Fruit fly (Drosophila melanogaster): ENCODE data around the gene CG9287.
A peak's percentile ranks its signal among the peaks of the same experiment; 100 is the strongest.

Gene CG9287

dm6 chr2L:8692426-8693180 lies 13.0 kb upstream of the CG9287 start (continued):
- peak; percentile 8 for TF ChIP-seq achi (GFP tag; optimal IDR thresholded peaks at IDR 0.05)
- no peak for TF ChIP-seq CG9139 (GFP tag; optimal IDR thresholded peaks at IDR 0.05)
- no peak for TF ChIP-seq CG34406 (GFP tag; optimal IDR thresholded peaks at IDR 0.05)
- TF ChIP-seq fd59A (GFP tag; optimal IDR thresholded peaks at IDR 0.05): no peak
- peak; percentile 21 for TF ChIP-seq CG31627 (GFP tag; optimal IDR thresholded peaks at IDR 0.05)
- TF ChIP-seq Lpt (GFP tag; optimal IDR thresholded peaks at IDR 0.05): peak; percentile 15
- no peak for TF ChIP-seq Eip93F (GFP tag; optimal IDR thresholded peaks at IDR 0.05)
- no peak for TF ChIP-seq Hr38 (GFP tag; optimal IDR thresholded peaks at IDR 0.05)
- no peak for TF ChIP-seq CG8632 (GFP tag; optimal IDR thresholded peaks at IDR 0.05)

- TF ChIP-seq CG8119 (GFP tag; IDR thresholded peaks at IDR 0.05): peak; percentile 87
- TF ChIP-seq acj6 (GFP tag; optimal IDR thresholded peaks at IDR 0.05): peak; percentile 91
- TF ChIP-seq salr (GFP tag; optimal IDR thresholded peaks at IDR 0.05): peak; percentile 41 to 97
- peak; percentile 92 for TF ChIP-seq CG4318 (GFP tag; optimal IDR thresholded peaks at IDR 0.05)
- peak; percentile 89 for TF ChIP-seq lz (GFP tag; optimal IDR thresholded peaks at IDR 0.05)
- peak; percentile 84 for TF ChIP-seq dsx (GFP tag; optimal IDR thresholded peaks at IDR 0.05; ENCODE audit: poor library complexity, severe bottlenecking)
- peak; percentile 80 for TF ChIP-seq Blimp-1 (GFP tag; optimal IDR thresholded peaks at IDR 0.05)
- 0 out of 2 replicates have a peak, but pooled peaks have one; percentile 66 for TF ChIP-seq CG11294 (GFP tag; IDR thresholded peaks at IDR 0.05)
- TF ChIP-seq Sox102F (GFP tag; optimal IDR thresholded peaks at IDR 0.05): peak; percentile 85
- peak; percentile 83 for TF ChIP-seq pdm3 (GFP tag; optimal IDR thresholded peaks at IDR 0.05)
- peak; percentile 89 for TF ChIP-seq CG11762 (GFP tag; optimal IDR thresholded peaks at IDR 0.05; ENCODE audit: insufficient read depth)
- TF ChIP-seq OdsH (GFP tag; optimal IDR thresholded peaks at IDR 0.05): peak; percentile 92
- TF ChIP-seq eg (GFP tag; IDR thresholded peaks at IDR 0.05): peak; percentile 72; the same call in 2 of the 3 replicates
- TF ChIP-seq Met (GFP tag; optimal IDR thresholded peaks at IDR 0.05): peak; percentile 89
- peak; percentile 69 for TF ChIP-seq CG9139 (GFP tag; optimal IDR thresholded peaks at IDR 0.05)
- TF ChIP-seq Lpt (GFP tag; optimal IDR thresholded peaks at IDR 0.05): peak; percentile 81
- peak; percentile 90 for TF ChIP-seq spab (GFP tag; optimal IDR thresholded peaks at IDR 0.05)
- peak; percentile 82 for TF ChIP-seq CG7368 (GFP tag; optimal IDR thresholded peaks at IDR 0.05)
- peak; percentile 87 for TF ChIP-seq Sox15 (GFP tag; optimal IDR thresholded peaks at IDR 0.05)
- TF ChIP-seq cyc (GFP tag; optimal IDR thresholded peaks at IDR 0.05): peak; percentile 80
- peak; percentile 92 for TF ChIP-seq net (GFP tag; optimal IDR thresholded peaks at IDR 0.05)
- peak; percentile 82 for TF ChIP-seq CG15336 (GFP tag; IDR thresholded peaks at IDR 0.05)
- peak; percentile 87 for TF ChIP-seq Hr4 (GFP tag; optimal IDR thresholded peaks at IDR 0.05)
- peak; percentile 59 for TF ChIP-seq fd85E (GFP tag; optimal IDR thresholded peaks at IDR 0.05)
- TF ChIP-seq Hr38 (GFP tag; optimal IDR thresholded peaks at IDR 0.05): no peak
- TF ChIP-seq fd59A (GFP tag; optimal IDR thresholded peaks at IDR 0.05): peak; percentile 88
- peak; percentile 98 for TF ChIP-seq svp (GFP tag)
- peak; percentile 67 for TF ChIP-seq CG8319 (GFP tag; optimal IDR thresholded peaks at IDR 0.05)
- TF ChIP-seq Eip75B (GFP tag; optimal IDR thresholded peaks at IDR 0.05): peak; percentile 87
- TF ChIP-seq CG6163 (GFP tag; IDR thresholded peaks at IDR 0.05): peak; percentile 66; the same call in 2 of the 3 replicates
- peak; percentile 93 for TF ChIP-seq CG6276 (GFP tag; optimal IDR thresholded peaks at IDR 0.05)
- peak; percentile 90 for TF ChIP-seq Sox14 (GFP tag; optimal IDR thresholded peaks at IDR 0.05)
- TF ChIP-seq CG1621 (tag; optimal IDR thresholded peaks at IDR 0.05): peak; percentile 72
- TF ChIP-seq CG34406 (GFP tag; optimal IDR thresholded peaks at IDR 0.05): peak; percentile 95
- peak; percentile 95 for TF ChIP-seq esn (GFP tag; optimal IDR thresholded peaks at IDR 0.05)
- TF ChIP-seq CG32006 (GFP tag; optimal IDR thresholded peaks at IDR 0.05): peak; percentile 96
- peak; percentile 90 for TF ChIP-seq CG6792 (GFP tag; optimal IDR thresholded peaks at IDR 0.05)
- TF ChIP-seq Smox (GFP tag; optimal IDR thresholded peaks at IDR 0.05): peak; percentile 88
- peak; percentile 98 for TF ChIP-seq fkh (GFP tag; optimal IDR thresholded peaks at IDR 0.05)
- TF ChIP-seq ss (GFP tag; optimal IDR thresholded peaks at IDR 0.05): peak; percentile 90 to 94
- peak; percentile 91 for TF ChIP-seq CG10631 (GFP tag; optimal IDR thresholded peaks at IDR 0.05)
- TF ChIP-seq CG3919 (GFP tag; optimal IDR thresholded peaks at IDR 0.05): peak; percentile 92
- peak; percentile 73 for TF ChIP-seq CG31627 (GFP tag; optimal IDR thresholded peaks at IDR 0.05)
- TF ChIP-seq CG8632 (GFP tag; optimal IDR thresholded peaks at IDR 0.05): peak; percentile 94
Measured at dm6 chr2L:8691292-8691975, 11.8 kb upstream of the CG9287 start.
